Worm (Caenorhabditis elegans): ENCODE data around the gene JC8.7.

Gene JC8.7

DNA sequence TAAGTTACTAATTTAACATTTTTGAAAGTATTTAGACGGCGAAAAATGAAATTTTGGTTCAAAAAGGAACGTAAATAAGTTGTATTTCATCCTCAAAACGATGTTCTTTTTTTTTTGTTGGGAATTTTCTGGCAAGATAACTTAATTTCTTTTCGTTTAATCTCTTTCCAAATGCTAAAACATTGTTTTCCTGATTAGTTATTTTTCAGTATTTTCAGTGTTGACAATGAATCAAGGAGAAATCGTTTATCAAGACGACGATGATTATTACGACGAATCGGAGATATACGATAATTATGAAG is 6.3 kb upstream of the JC8.7 start, which contains the start of gene lin-54:
TSS of gene lin-54 (plus strand) at position 203 of the 302 bp plus-strand sequence.
- TF ChIP-seq F23B12.7 (tag; optimal IDR thresholded peaks at IDR 0.05; ENCODE audit: insufficient read depth) = no peak

DNA sequence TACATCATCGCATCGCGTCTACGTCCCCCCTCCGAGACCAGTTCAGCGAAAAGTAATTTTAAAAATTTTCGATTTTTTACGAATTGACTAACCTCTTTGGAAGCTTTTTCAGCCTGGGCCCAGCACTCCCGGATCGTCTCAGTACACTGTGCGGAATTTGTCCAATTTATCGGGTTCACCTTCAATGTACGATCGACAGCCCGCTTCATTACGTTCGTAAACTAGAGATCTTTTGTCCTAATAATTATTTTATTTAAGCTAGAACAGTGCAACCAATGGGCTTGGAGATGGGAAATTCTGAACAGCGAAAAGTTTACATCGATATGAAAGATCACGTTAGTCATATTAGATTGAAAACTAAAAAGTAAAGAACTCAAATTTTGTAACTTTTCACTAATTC is 5.7 kb upstream of the JC8.7 start:
- TF ChIP-seq ets-4 (GFP tag; optimal IDR thresholded peaks at IDR 0.05) (no peak), madf-10 (tag; optimal IDR thresholded peaks at IDR 0.05) (no peak), madf-8 (GFP tag; conservative IDR thresholded peaks at IDR 0.05) (no peak)

DNA sequence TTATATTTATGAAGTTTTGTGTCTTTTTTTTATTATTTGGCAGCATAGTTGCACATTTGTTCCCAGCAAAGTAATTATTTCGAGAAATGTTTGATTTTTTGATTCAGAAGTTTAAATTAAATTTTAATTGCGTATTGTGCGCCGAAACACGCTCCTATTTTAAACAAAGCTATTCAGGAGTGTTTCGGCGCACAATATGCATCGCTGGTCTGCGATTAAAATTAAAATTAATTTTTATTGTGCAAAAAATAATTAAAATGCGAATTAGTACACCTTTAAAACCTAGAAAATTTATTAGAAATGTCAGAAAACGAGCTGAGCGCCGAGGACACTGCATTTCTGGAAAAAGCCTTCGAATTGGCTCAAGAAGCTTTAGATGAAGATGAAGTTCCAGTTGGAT is 3.7 kb upstream of the JC8.7 start, which contains the start of gene JC8.4:
TSS of gene JC8.4 (plus strand) at position 301 of the 400 bp plus-strand sequence.
- TF ChIP-seq somi-1 (GFP tag; optimal IDR thresholded peaks at IDR 0.05) (no peak), rcor-1 (GFP tag; IDR thresholded peaks at IDR 0.05) (no peak), nhr-120 (GFP tag; IDR thresholded peaks at IDR 0.05) (no peak), ceh-58 (GFP tag; IDR thresholded peaks at IDR 0.05) (no peak), ceh-100 (GFP tag; IDR thresholded peaks at IDR 0.05) (no peak), xnd-1 (tag; optimal IDR thresholded peaks at IDR 0.05) (no peak), B0336.3 (GFP tag; IDR thresholded peaks at IDR 0.05) (no peak), madf-8 (GFP tag; conservative IDR thresholded peaks at IDR 0.05) (no peak), efl-1 (GFP tag; optimal IDR thresholded peaks at IDR 0.05) (no peak), egl-18 (GFP tag; IDR thresholded peaks at IDR 0.05) (no peak), rpc-1 (optimal IDR thresholded peaks at IDR 0.05) (no peak), rpc-1 (tag; optimal IDR thresholded peaks at IDR 0.05) (no peak), hmg-1.2 (GFP tag; IDR thresholded peaks at IDR 0.05) (no peak), F57C9.4 (tag; optimal IDR thresholded peaks at IDR 0.05) (no peak), ceh-27 (GFP tag; optimal IDR thresholded peaks at IDR 0.05) (no peak), hrde-1 (tag; optimal IDR thresholded peaks at IDR 0.05; ENCODE audit: borderline replicate concordance) (no peak), K12H6.12 (tag; optimal IDR thresholded peaks at IDR 0.05) (no peak), ZK185.1 (tag; optimal IDR thresholded peaks at IDR 0.05; ENCODE audit: poor library complexity, severe bottlenecking) (no peak)

DNA sequence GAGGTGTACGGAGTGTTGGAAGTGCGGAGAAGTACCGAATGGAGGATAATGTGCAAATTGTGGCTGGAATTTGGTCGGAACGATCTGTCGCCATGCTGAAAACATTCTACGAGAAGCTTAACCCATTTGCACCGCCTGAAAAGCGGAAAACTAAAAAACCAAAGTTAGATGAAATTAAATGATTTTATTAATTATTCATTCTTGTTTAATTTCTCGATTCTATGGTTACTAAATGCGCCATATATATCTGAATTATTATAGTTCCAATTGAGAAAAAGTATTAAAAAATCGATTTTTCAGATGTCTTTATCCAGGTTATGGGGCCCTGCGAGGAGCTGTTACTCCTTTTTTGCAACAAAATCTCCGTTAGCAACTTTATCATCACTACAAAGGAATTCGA is 3.0 kb upstream of the JC8.7 start, which contains the start of gene cox-11:
TSS of gene cox-11 (plus strand) at position 301 of the 400 bp plus-strand sequence.
- TF ChIP-seq T26A5.8 (tag; optimal IDR thresholded peaks at IDR 0.05) (no peak), atf-7 (tag; optimal IDR thresholded peaks at IDR 0.05) (no peak), ama-1 (optimal IDR thresholded peaks at IDR 0.05) (no peak), ama-1 (GFP tag; optimal IDR thresholded peaks at IDR 0.05) (no peak), tbx-9 (tag; optimal IDR thresholded peaks at IDR 0.05; ENCODE audit: borderline replicate concordance) (no peak), snpc-1.1 (tag; optimal IDR thresholded peaks at IDR 0.05; ENCODE audit: insufficient read depth) (no peak)

DNA sequence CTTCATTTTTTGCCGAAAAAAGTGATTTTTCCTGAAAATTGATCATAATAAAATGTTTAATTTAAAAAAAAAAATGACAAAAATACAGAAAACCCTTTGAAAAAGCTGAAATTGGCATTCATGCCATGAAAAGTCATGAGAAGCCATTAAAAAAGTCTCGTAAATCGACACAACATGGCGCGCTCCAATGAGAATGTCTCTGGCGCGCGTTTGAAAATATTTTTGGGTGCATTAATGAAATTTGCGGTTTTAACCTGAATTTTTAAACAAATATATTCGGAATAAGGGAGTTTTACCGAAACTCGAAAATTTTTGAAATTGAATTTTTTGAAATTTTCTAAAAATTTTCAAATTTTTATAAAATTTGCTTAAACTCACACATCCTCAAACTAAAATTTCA is 719 bp downstream of the JC8.7 start:
- TF ChIP-seq tbx-9 (tag; optimal IDR thresholded peaks at IDR 0.05; ENCODE audit: borderline replicate concordance) (no peak), lin-54 (GFP tag; optimal IDR thresholded peaks at IDR 0.05) (peak; percentile 59), ccch-3 (GFP tag; optimal IDR thresholded peaks at IDR 0.05) (no peak), efl-1 (GFP tag; optimal IDR thresholded peaks at IDR 0.05) (peak; percentile 24), aptf-2 (GFP tag; conservative IDR thresholded peaks at IDR 0.05) (no peak), Y56A3A.18 (GFP tag; IDR thresholded peaks at IDR 0.05) (no peak), attf-3 (GFP tag; conservative IDR thresholded peaks at IDR 0.05) (no peak), dpl-1 (GFP tag; optimal IDR thresholded peaks at IDR 0.05) (no peak), bed-2 (GFP tag; IDR thresholded peaks at IDR 0.05) (no peak), ets-4 (GFP tag; optimal IDR thresholded peaks at IDR 0.05) (no peak)
